Fruit fly (Drosophila melanogaster) whole organism, wandering third instar larva: ENCODE data around the gene lsn.

Experiments
- Abd-B ChIP-seq: fragments of >200 bp; optimal IDR thresholded peaks from 2 replicates; lab custom pipeline; 2017; ENCODE audit warnings: missing biosample characterization, missing genetic modification characterization
- brk ChIP-seq: fragments of 200-800 bp; sonication (Bioruptor generic); optimal IDR thresholded peaks from 2 replicates; lab custom pipeline; 2016; ENCODE audit warnings: missing biosample characterization, mild to moderate bottlenecking, missing genetic modification characterization

DNA sequence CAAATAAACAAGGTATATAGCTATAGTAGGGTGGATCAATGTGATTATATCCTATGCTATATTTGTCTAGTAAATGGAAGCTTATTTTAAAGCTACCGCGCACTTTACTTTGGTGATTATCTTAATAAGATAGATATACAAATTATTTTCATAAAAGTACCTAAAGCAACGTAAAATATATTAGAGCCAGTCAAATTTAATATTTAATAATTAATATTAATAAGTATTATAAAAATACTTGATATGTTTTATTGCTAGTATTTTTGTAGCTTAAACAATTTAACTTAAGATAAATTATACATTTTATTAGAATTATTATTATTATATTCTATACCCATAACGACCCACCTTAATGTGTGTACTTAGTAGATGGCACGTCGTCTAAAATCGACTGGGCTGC, 25.3 kb upstream of the lsn start:
- TF ChIP-seq Abd-B (GFP tag; lab: Kevin White, UChicago) (no peak), brk (GFP tag; lab: Kevin White, UChicago) (no peak)
